Fruit fly (Drosophila melanogaster) whole organism, embryonic: ENCODE data around the gene Brms1.

Experiments used
- BEAF-32 ChIP-seq: fragments of 200-800 bp; sonication (Bioruptor generic); optimal IDR thresholded peaks from 3 replicates; lab custom pipeline; 2017; ENCODE audit warnings: missing biosample characterization, missing genetic modification characterization, mild to moderate bottlenecking, moderate library complexity, missing genetic modification reagents
- Bgb ChIP-seq: fragments of 200-800 bp; sonication (Bioruptor generic); IDR thresholded peaks from 2 replicates; pipeline ENCODE4 v1.3.6; 2022; ENCODE audit warnings: missing biosample characterization, missing genetic modification characterization; ENCODE audit not compliant: partially characterized antibody
- CG10267 ChIP-seq: fragments of 200-800 bp; sonication (Bioruptor generic); optimal IDR thresholded peaks from 2 replicates; lab custom pipeline; 2018; ENCODE audit warnings: missing biosample characterization, mild to moderate bottlenecking, missing genetic modification characterization, moderate library complexity
- CG10959 ChIP-seq: fragments of 200-800 bp; sonication (Bioruptor generic); IDR thresholded peaks from 2 replicates; pipeline ENCODE4 v1.3.6; 2022; ENCODE audit warnings: missing biosample characterization, missing genetic modification characterization
- CG11456 ChIP-seq: fragments of 200-800 bp; sonication (Bioruptor generic); IDR thresholded peaks from 3 replicates; pipeline ENCODE4 v1.3.6; 2022; ENCODE audit warnings: missing biosample characterization, missing genetic modification characterization
- CG11696 ChIP-seq: fragments of 200-800 bp; sonication (Bioruptor generic); IDR thresholded peaks from 2 replicates; pipeline ENCODE4 v1.3.6; 2022; ENCODE audit warnings: missing biosample characterization, missing genetic modification characterization
- CG12744 ChIP-seq: fragments of 200-800 bp; sonication (Bioruptor generic); optimal IDR thresholded peaks from 2 replicates; lab custom pipeline; 2016; ENCODE audit warnings: missing biosample characterization, missing genetic modification characterization
- CG14860 ChIP-seq: fragments of 200-800 bp; sonication (Bioruptor generic); IDR thresholded peaks from 3 replicates; pipeline ENCODE4 v1.3.6; 2022; ENCODE audit warnings: missing biosample characterization, missing genetic modification characterization; ENCODE audit not compliant: partially characterized antibody
- CG15073 ChIP-seq: fragments of 200-800 bp; sonication (Bioruptor generic); optimal IDR thresholded peaks from 2 replicates; lab custom pipeline; 2016; ENCODE audit warnings: missing biosample characterization, missing genetic modification characterization
- CG18262 ChIP-seq: fragments of 200-800 bp; optimal IDR thresholded peaks from 3 replicates; lab custom pipeline; 2019; ENCODE audit warnings: missing biosample characterization, mild to moderate bottlenecking, missing genetic modification characterization, moderate library complexity
- CG30020 ChIP-seq: fragments of 200-800 bp; optimal IDR thresholded peaks from 2 replicates; lab custom pipeline; 2019; ENCODE audit warnings: missing biosample characterization, mild to moderate bottlenecking, missing genetic modification characterization, moderate library complexity
- CG34376 ChIP-seq: fragments of 200-800 bp; sonication (Bioruptor generic); optimal IDR thresholded peaks from 2 replicates; lab custom pipeline; 2018; ENCODE audit warnings: missing biosample characterization, mild to moderate bottlenecking, missing genetic modification characterization
- CG5953 ChIP-seq: fragments of 200-800 bp; sonication (Bioruptor generic); IDR thresholded peaks from 2 replicates; pipeline ENCODE4 v1.3.6; 2022; ENCODE audit warnings: missing biosample characterization, missing genetic modification characterization
- CG6683 ChIP-seq: fragments of 200-800 bp; sonication (Bioruptor generic); optimal IDR thresholded peaks from 2 replicates; lab custom pipeline; 2017; ENCODE audit warnings: missing biosample characterization, mild to moderate bottlenecking, missing genetic modification characterization, missing genetic modification reagents
- CG6854 ChIP-seq: fragments of 200-800 bp; sonication (Bioruptor generic); optimal IDR thresholded peaks from 3 replicates; lab custom pipeline; 2017; ENCODE audit warnings: missing biosample characterization, mild to moderate bottlenecking, missing genetic modification characterization
- CG8290 ChIP-seq, 3 experiments: fragments of 200-800 bp; sonication (Bioruptor generic); optimal IDR thresholded peaks; 2 replicates each; lab custom pipeline; 2016 to 2019; ENCODE audit warnings: missing biosample characterization in 3 of 3, missing genetic modification characterization in 3 of 3, mild to moderate bottlenecking in 2 of 3, moderate library complexity in 1 of 3
- CG8478 ChIP-seq: fragments of >200 bp; optimal IDR thresholded peaks from 2 replicates; lab custom pipeline; 2018
- CG9727 ChIP-seq: fragments of 200-800 bp; sonication (Bioruptor generic); optimal IDR thresholded peaks from 3 replicates; lab custom pipeline; 2017; ENCODE audit warnings: missing biosample characterization, mild to moderate bottlenecking, missing genetic modification characterization
- Dp ChIP-seq: fragments of 200-800 bp; sonication (Bioruptor generic); optimal IDR thresholded peaks from 2 replicates; lab custom pipeline; 2018; ENCODE audit warnings: missing biosample characterization, mild to moderate bottlenecking, missing genetic modification characterization, moderate library complexity
- MBD-R2 ChIP-seq: fragments of 200-800 bp; sonication (Bioruptor generic); IDR thresholded peaks from 2 replicates; pipeline ENCODE4 v1.3.6; 2022; ENCODE audit warnings: missing biosample characterization, missing genetic modification characterization
- Med ChIP-seq: fragments of 200-800 bp; sonication (Bioruptor generic); peaks from one replicate; lab custom pipeline; 2016; ENCODE audit warnings: missing biosample characterization, missing genetic modification characterization, mild to moderate bottlenecking, inconsistent platforms, moderate library complexity
- NK7.1 ChIP-seq: fragments of 200-800 bp; sonication (Bioruptor generic); optimal IDR thresholded peaks from 3 replicates; lab custom pipeline; 2016; ENCODE audit warnings: missing biosample characterization, missing genetic modification characterization
- NfI ChIP-seq: fragments of 200-800 bp; sonication (Bioruptor generic); optimal IDR thresholded peaks from 3 replicates; lab custom pipeline; 2018; ENCODE audit warnings: missing biosample characterization, mild to moderate bottlenecking, missing genetic modification characterization, moderate library complexity
- Opbp ChIP-seq: fragments of 200-800 bp; sonication (Bioruptor generic); IDR thresholded peaks from 3 replicates; pipeline ENCODE4 v1.3.6; 2022; ENCODE audit warnings: missing biosample characterization, missing genetic modification characterization; ENCODE audit not compliant: partially characterized antibody
- Pdp1 ChIP-seq, 2 experiments: fragments of 200-800 bp; sonication (Bioruptor generic); optimal IDR thresholded peaks; 3 replicates each; lab custom pipeline; 2016; ENCODE audit warnings: missing biosample characterization in 2 of 2, missing genetic modification characterization in 2 of 2, mild to moderate bottlenecking in 1 of 2, moderate library complexity in 1 of 2
- Sry-β ChIP-seq: fragments of 200-800 bp; sonication (Bioruptor generic); optimal IDR thresholded peaks from 2 replicates; lab custom pipeline; 2018; ENCODE audit warnings: missing biosample characterization, mild to moderate bottlenecking, missing genetic modification characterization, moderate library complexity
- Sry-δ ChIP-seq: fragments of 200-800 bp; sonication (Bioruptor generic); optimal IDR thresholded peaks from 2 replicates; lab custom pipeline; 2016; ENCODE audit warnings: missing biosample characterization, missing genetic modification characterization
- ab ChIP-seq: fragments of 200-800 bp; sonication (Bioruptor generic); optimal IDR thresholded peaks from 2 replicates; lab custom pipeline; 2016; ENCODE audit warnings: missing biosample characterization, missing genetic modification characterization
- amos ChIP-seq: fragments of 200-800 bp; sonication (Bioruptor generic); IDR thresholded peaks from 2 replicates; pipeline ENCODE4 v1.3.6; 2022; ENCODE audit warnings: missing biosample characterization, missing genetic modification characterization; ENCODE audit not compliant: partially characterized antibody
- aop ChIP-seq: fragments of 200-800 bp; sonication (Bioruptor generic); IDR thresholded peaks from 2 replicates; pipeline ENCODE4 v1.3.6; 2022; ENCODE audit warnings: missing biosample characterization, missing genetic modification characterization
- crp ChIP-seq, 2 experiments: fragments of 200-800 bp; sonication (Bioruptor generic); optimal IDR thresholded peaks; 2 replicates in 1 of 2; 3 replicates in 1 of 2; lab custom pipeline; 2017; ENCODE audit warnings: missing biosample characterization in 2 of 2, missing genetic modification characterization in 2 of 2, mild to moderate bottlenecking in 1 of 2, moderate library complexity in 1 of 2
- cwo ChIP-seq: fragments of 200-800 bp; sonication (Bioruptor generic); optimal IDR thresholded peaks from 3 replicates; lab custom pipeline; 2017; ENCODE audit warnings: missing biosample characterization, missing genetic modification characterization, mild to moderate bottlenecking, moderate library complexity, missing genetic modification reagents
- da ChIP-seq: fragments of 200-800 bp; sonication (Bioruptor generic); optimal IDR thresholded peaks from 2 replicates; lab custom pipeline; 2016; ENCODE audit warnings: missing biosample characterization, missing genetic modification characterization
- en ChIP-seq: fragments of 200-800 bp; sonication (Bioruptor generic); optimal IDR thresholded peaks from 2 replicates; lab custom pipeline; 2016; ENCODE audit warnings: missing biosample characterization, missing genetic modification characterization
- fd3F ChIP-seq: fragments of 200-800 bp; sonication (Bioruptor generic); optimal IDR thresholded peaks from 2 replicates; lab custom pipeline; 2018; ENCODE audit warnings: missing biosample characterization, mild to moderate bottlenecking, missing genetic modification characterization, moderate library complexity
- fd64A ChIP-seq: fragments of 200-800 bp; sonication (Bioruptor generic); optimal IDR thresholded peaks from 3 replicates; lab custom pipeline; 2018; ENCODE audit warnings: missing biosample characterization, mild to moderate bottlenecking, missing genetic modification characterization
- gcm ChIP-seq: fragments of 200-800 bp; sonication (Bioruptor generic); optimal IDR thresholded peaks from 2 replicates; lab custom pipeline; 2019; ENCODE audit warnings: missing biosample characterization, mild to moderate bottlenecking, missing genetic modification characterization, moderate library complexity
- hkb ChIP-seq, 2 experiments: fragments of 200-800 bp in 1 of 2; fragments of >200 bp in 1 of 2; sonication (Bioruptor generic) in 1 of 2; IDR thresholded peaks in 1 of 2; optimal IDR thresholded peaks in 1 of 2; 2 replicates each; pipeline versions ENCODE4 v1.3.6 to Lab custom; 2017 to 2022; ENCODE audit warnings: missing biosample characterization in 1 of 2, missing genetic modification characterization in 1 of 2
- inv ChIP-seq: fragments of 200-800 bp; sonication (Bioruptor generic); IDR thresholded peaks from 2 replicates; pipeline ENCODE4 v1.3.6; 2022; ENCODE audit warnings: missing biosample characterization, missing genetic modification characterization; ENCODE audit not compliant: partially characterized antibody
- kah ChIP-seq: fragments of 200-800 bp; sonication (Bioruptor generic); optimal IDR thresholded peaks from 2 replicates; lab custom pipeline; 2018; ENCODE audit warnings: missing biosample characterization, mild to moderate bottlenecking, missing genetic modification characterization
- lilli ChIP-seq: fragments of 200-800 bp; sonication (Bioruptor generic); optimal IDR thresholded peaks from 3 replicates; lab custom pipeline; 2016; ENCODE audit warnings: missing biosample characterization, missing genetic modification characterization
- nerfin-2 ChIP-seq: fragments of 200-800 bp; sonication (Bioruptor generic); IDR thresholded peaks from 2 replicates; pipeline ENCODE4 v1.3.6; 2022; ENCODE audit warnings: missing biosample characterization, missing genetic modification characterization; ENCODE audit not compliant: partially characterized antibody
- pan ChIP-seq, 4 experiments: fragments of >200 bp in 3 of 4; fragments of 200-800 bp in 1 of 4; sonication (Bioruptor generic) in 1 of 4; optimal IDR thresholded peaks in 3 of 4; IDR thresholded peaks in 1 of 4; 2 replicates each; pipeline versions ENCODE4 v1.3.6 to Lab custom; 2017 to 2022; ENCODE audit warnings: missing biosample characterization in 2 of 4, missing genetic modification characterization in 2 of 4, mixed read lengths in 1 of 4
- sens ChIP-seq: fragments of 200-800 bp; sonication (Bioruptor generic); peaks from one replicate; lab custom pipeline; 2016; ENCODE audit warnings: missing biosample characterization, missing genetic modification characterization
- stwl ChIP-seq: fragments of 200-800 bp; sonication (Bioruptor generic); optimal IDR thresholded peaks from 3 replicates; lab custom pipeline; 2018; ENCODE audit warnings: missing biosample characterization, mild to moderate bottlenecking, missing genetic modification characterization, moderate library complexity
- tio ChIP-seq: fragments of 200-800 bp; sonication (Bioruptor generic); optimal IDR thresholded peaks from 2 replicates; lab custom pipeline; 2017; ENCODE audit warnings: missing biosample characterization, missing genetic modification characterization, inconsistent platforms
- trem ChIP-seq: fragments of 200-800 bp; optimal IDR thresholded peaks from 3 replicates; lab custom pipeline; 2019; ENCODE audit warnings: missing biosample characterization, mild to moderate bottlenecking, missing genetic modification characterization, moderate library complexity
- usp ChIP-seq: fragments of >200 bp; optimal IDR thresholded peaks from 2 replicates; lab custom pipeline; 2017; ENCODE audit warnings: missing biosample characterization, missing genetic modification characterization

Gene Brms1

DNA sequence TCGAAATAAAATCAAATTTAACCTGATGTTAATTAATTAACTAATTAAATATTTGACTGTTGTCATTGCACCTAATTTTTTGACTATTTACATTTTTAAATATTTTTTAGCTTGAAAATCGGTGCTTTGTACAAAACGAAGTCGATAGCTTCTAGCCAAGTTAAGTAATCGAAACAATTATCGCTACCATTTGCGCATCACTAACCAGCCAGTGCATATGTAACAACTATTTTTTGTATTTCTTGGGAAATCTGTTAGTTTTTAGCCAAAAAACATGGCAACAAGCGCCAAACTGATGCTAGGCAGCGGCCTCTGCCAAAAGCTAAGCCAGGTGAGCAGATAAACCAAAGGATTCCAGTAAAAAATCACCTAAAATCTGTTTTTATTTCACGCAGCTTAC is 2.5 kb downstream of the Brms1 start, which contains the start of gene mRpL49 (continued):
- TF ChIP-seq CG9727 (GFP tag; lab: Kevin White, UChicago) (no peak), amos (GFP tag; lab: Robert Waterston, UW) (peak; percentile 39; the same call in 1 of the 2 replicates), Sry-δ (GFP tag; lab: Kevin White, UChicago) (peak; percentile 37), CG11696 (no peak), CG8290 (GFP tag; optimal IDR thresholded peaks at IDR 0.05; lab: Kevin White, UChicago) (no peak), CG8290 (tag; optimal IDR thresholded peaks at IDR 0.05; lab: Kevin White, UChicago) (peak in 1 of 2 experiments; percentile 23), en (GFP tag; lab: Kevin White, UChicago) (no peak), Dp (GFP tag; lab: Kevin White, UChicago) (peak; percentile 35), Opbp (GFP tag; lab: Robert Waterston, UW) (peak; percentile 23; the same call in 1 of the 3 replicates), stwl (tag; lab: Kevin White, UChicago) (peak; percentile 15), CG30020 (tag; lab: Kevin White, UChicago) (peak; percentile 16), CG5953 (no peak), CG15073 (GFP tag; lab: Kevin White, UChicago) (no peak), CG11456 (no peak), CG6854 (no peak), ab (GFP tag; lab: Kevin White, UChicago) (no peak), kah (GFP tag; lab: Kevin White, UChicago) (no peak), CG6683 (GFP tag; lab: Kevin White, UChicago) (no peak), usp (GFP tag; lab: Kevin White, UChicago) (no peak), pan (optimal IDR thresholded peaks at IDR 0.05; lab: Kevin White, UChicago) (no peak), pan (GFP tag; optimal IDR thresholded peaks at IDR 0.05 in 1 of 2, IDR thresholded peaks at IDR 0.05 in 1 of 2) (no peak), inv (no peak), crp (GFP tag; optimal IDR thresholded peaks at IDR 0.05; lab: Kevin White, UChicago) (peak in 1 of 2 experiments; percentile 53), Med (GFP tag; lab: Kevin White, UChicago) (no peak), CG14860 (GFP tag; lab: Robert Waterston, UW) (peak; percentile 47; the same call in 1 of the 3 replicates), CG18262 (tag; lab: Kevin White, UChicago) (no peak), lilli (GFP tag; lab: Kevin White, UChicago) (no peak), CG12744 (no peak), MBD-R2 (GFP tag; lab: Robert Waterston, UW) (peak; percentile 53; the same call in 1 of the 2 replicates), CG10267 (tag; lab: Kevin White, UChicago) (peak; percentile 17), trem (no peak), Pdp1 (GFP tag; optimal IDR thresholded peaks at IDR 0.05; lab: Kevin White, UChicago) (peak in 1 of 2 experiments; percentile 63), cwo (no peak), fd3F (no peak), CG34376 (GFP tag; lab: Kevin White, UChicago) (no peak), NK7.1 (GFP tag; lab: Kevin White, UChicago) (no peak), gcm (no peak), da (no peak), hkb (optimal IDR thresholded peaks at IDR 0.05; lab: Kevin White, UChicago) (no peak), hkb (GFP tag; IDR thresholded peaks at IDR 0.05; lab: Robert Waterston, UW) (no peak), nerfin-2 (0 out of 2 replicates have a peak, but pooled peaks have one; percentile 43), sens (GFP tag; lab: Kevin White, UChicago) (peak; percentile 54), CG8478 (no peak), NfI (GFP tag; lab: Kevin White, UChicago) (no peak), BEAF-32 (GFP tag; lab: Kevin White, UChicago) (peak; percentile 48), tio (GFP tag; lab: Kevin White, UChicago) (no peak), aop (GFP tag; lab: Robert Waterston, UW) (no peak), fd64A (GFP tag; lab: Kevin White, UChicago) (no peak), Sry-β (GFP tag; lab: Kevin White, UChicago) (peak; percentile 84), Bgb (GFP tag; lab: Robert Waterston, UW) (peak; percentile 47; the same call in 1 of the 2 replicates), CG10959 (GFP tag; lab: Robert Waterston, UW) (no peak)
